Fruit fly (Drosophila melanogaster): ENCODE results near the gene Cyp6d5.

DNA sequence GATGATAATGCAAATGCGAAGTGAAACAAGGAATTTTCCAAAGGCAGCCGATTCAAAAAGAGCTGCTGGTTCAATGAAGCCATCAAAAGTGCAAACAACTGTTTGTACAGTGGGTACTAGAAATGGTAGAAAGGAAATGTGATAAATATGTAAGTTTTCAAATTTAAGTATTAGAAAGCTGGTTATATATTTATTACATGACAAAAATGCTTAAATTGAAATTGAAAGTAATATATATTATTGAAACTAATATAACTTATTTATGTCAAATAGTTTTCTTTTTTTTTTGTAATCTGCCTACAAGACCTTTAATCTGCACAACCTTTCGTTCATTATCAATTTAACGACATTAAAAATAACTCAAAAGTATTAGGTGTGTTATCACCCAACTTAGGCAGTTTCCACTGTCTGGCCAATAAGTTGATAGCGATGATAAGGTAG lies 19.7 kb downstream of the Cyp6d5 start:
- TF ChIP-seq CG8478 (optimal IDR thresholded peaks at IDR 0.05) (no peak), psq (optimal IDR thresholded peaks at IDR 0.05) (no peak), pan (optimal IDR thresholded peaks at IDR 0.05) (no peak), EcR (GFP tag; optimal IDR thresholded peaks at IDR 0.05) (no peak), Dll (optimal IDR thresholded peaks at IDR 0.05) (no peak)
